Worm (Caenorhabditis elegans) whole organism, L2 larva: ENCODE data around the gene htrl-1.

Experiments
- C34F6.9 ChIP-seq: fragments of 150-350 bp; optimal IDR thresholded peaks from 2 replicates; lab custom pipeline; 2014; ENCODE audit warnings: missing biosample characterization, missing genetic modification characterization
- F13H6.1 ChIP-seq: sonication (generic microtip); optimal IDR thresholded peaks from 2 replicates; lab custom pipeline; 2016; ENCODE audit warnings: missing genetic modification characterization, missing compliant biosample characterization
- R02D3.7 ChIP-seq: fragments of 150-350 bp; optimal IDR thresholded peaks from 2 replicates; lab custom pipeline; 2014; ENCODE audit warnings: missing biosample characterization, missing genetic modification characterization
- Y55F3AM.14 ChIP-seq: fragments of 200-800 bp; sonication (Bioruptor generic); optimal IDR thresholded peaks from 2 replicates; lab custom pipeline; 2018; ENCODE audit warnings: mild to moderate bottlenecking, missing genetic modification characterization, missing compliant biosample characterization
- ZK546.5 ChIP-seq: sonication (generic microtip); optimal IDR thresholded peaks from 2 replicates; lab custom pipeline; 2017; ENCODE audit warnings: missing biosample characterization, missing genetic modification characterization
- alr-1 ChIP-seq: fragments of 150-350 bp; optimal IDR thresholded peaks from 2 replicates; lab custom pipeline; 2014; ENCODE audit warnings: missing biosample characterization, missing genetic modification characterization
- aly-2 ChIP-seq: fragments of 150-350 bp; optimal IDR thresholded peaks from 2 replicates; lab custom pipeline; 2014; ENCODE audit warnings: missing biosample characterization, missing genetic modification characterization
- ama-1 ChIP-seq: fragments of 150-350 bp; optimal IDR thresholded peaks from 2 replicates; lab custom pipeline; 2018; ENCODE audit warnings: inconsistent platforms
- blmp-1 ChIP-seq: sonication (generic microtip); optimal IDR thresholded peaks from 2 replicates; lab custom pipeline; 2017; ENCODE audit warnings: missing genetic modification characterization, mild to moderate bottlenecking, missing compliant biosample characterization, antibody characterized with exemption, moderate library complexity; ENCODE audit not compliant: insufficient read depth
- ceh-16 ChIP-seq: fragments of 150-350 bp; optimal IDR thresholded peaks from 2 replicates; lab custom pipeline; 2014; ENCODE audit warnings: missing biosample characterization, missing genetic modification characterization
- ceh-82 ChIP-seq: fragments of 150-350 bp; optimal IDR thresholded peaks from 2 replicates; lab custom pipeline; 2014; ENCODE audit warnings: missing biosample characterization, missing genetic modification characterization
- crh-2 ChIP-seq: sonication (generic microtip); optimal IDR thresholded peaks from 2 replicates; lab custom pipeline; 2017; ENCODE audit warnings: missing biosample characterization, missing genetic modification characterization
- dmd-4 ChIP-seq: sonication (generic microtip); optimal IDR thresholded peaks from 2 replicates; lab custom pipeline; 2017; ENCODE audit warnings: missing biosample characterization, missing genetic modification characterization
- egl-27 ChIP-seq: sonication (generic microtip); optimal IDR thresholded peaks from 3 replicates; lab custom pipeline; 2017; ENCODE audit warnings: missing biosample characterization, missing genetic modification reagents, missing genetic modification characterization
- elt-1 ChIP-seq: fragments of 150-350 bp; optimal IDR thresholded peaks from 2 replicates; lab custom pipeline; 2014; ENCODE audit warnings: missing biosample characterization, missing genetic modification characterization
- elt-3 ChIP-seq: sonication (generic microtip); optimal IDR thresholded peaks from 2 replicates; lab custom pipeline; 2017; ENCODE audit warnings: missing biosample characterization, missing genetic modification characterization
- fos-1 ChIP-seq: fragments of 150-350 bp; optimal IDR thresholded peaks from 2 replicates; lab custom pipeline; 2014; ENCODE audit warnings: missing biosample characterization, missing genetic modification characterization
- lin-11 ChIP-seq: fragments of 150-350 bp; sonication (generic microtip); optimal IDR thresholded peaks from 2 replicates; lab custom pipeline; 2014; ENCODE audit warnings: missing biosample characterization, missing genetic modification characterization, inconsistent platforms, mixed read lengths
- lin-13 ChIP-seq: fragments of 150-350 bp; optimal IDR thresholded peaks from 2 replicates; lab custom pipeline; 2014; ENCODE audit warnings: missing biosample characterization, missing genetic modification reagents, missing genetic modification characterization
- lin-39 ChIP-seq: fragments of 150-350 bp; optimal IDR thresholded peaks from 2 replicates; lab custom pipeline; 2014; ENCODE audit warnings: missing biosample characterization, missing genetic modification reagents, missing genetic modification characterization
- lsy-2 ChIP-seq, 2 experiments: fragments of 150-350 bp in 1 of 2; sonication (generic microtip) in 1 of 2; optimal IDR thresholded peaks; 2 replicates each; lab custom pipeline; 2014 to 2017; ENCODE audit warnings: missing biosample characterization in 2 of 2, missing genetic modification characterization in 2 of 2
- mab-5 ChIP-seq: fragments of 150-350 bp; optimal IDR thresholded peaks from 2 replicates; lab custom pipeline; 2014; ENCODE audit warnings: missing biosample characterization, missing genetic modification characterization
- mbf-1 ChIP-seq: sonication (generic microtip); optimal IDR thresholded peaks from 2 replicates; lab custom pipeline; 2017; ENCODE audit warnings: missing biosample characterization, missing genetic modification characterization
- mdl-1 ChIP-seq, 2 experiments: fragments of 150-350 bp in 1 of 2; sonication (generic microtip) in 1 of 2; optimal IDR thresholded peaks; 2 replicates each; lab custom pipeline; 2017; ENCODE audit warnings: missing biosample characterization in 2 of 2, missing genetic modification characterization in 2 of 2
- nhr-10 ChIP-seq: sonication (generic microtip); optimal IDR thresholded peaks from 2 replicates; lab custom pipeline; 2017; ENCODE audit warnings: missing biosample characterization, missing genetic modification characterization
- nhr-12 ChIP-seq: fragments of 150-350 bp; optimal IDR thresholded peaks from 2 replicates; lab custom pipeline; 2014; ENCODE audit warnings: missing biosample characterization, missing genetic modification characterization
- nhr-129 ChIP-seq: fragments of 150-350 bp; optimal IDR thresholded peaks from 2 replicates; lab custom pipeline; 2014; ENCODE audit warnings: missing biosample characterization, missing genetic modification characterization
- nhr-21 ChIP-seq: fragments of 150-350 bp; optimal IDR thresholded peaks from 2 replicates; lab custom pipeline; 2014; ENCODE audit warnings: missing biosample characterization, missing genetic modification characterization
- nhr-23 ChIP-seq: fragments of 150-350 bp; optimal IDR thresholded peaks from 2 replicates; lab custom pipeline; 2014; ENCODE audit warnings: missing biosample characterization, missing genetic modification reagents, missing genetic modification characterization
- nhr-237 ChIP-seq: fragments of 150-350 bp; optimal IDR thresholded peaks from 2 replicates; lab custom pipeline; 2014; ENCODE audit warnings: missing biosample characterization, missing genetic modification characterization
- nhr-25 ChIP-seq: fragments of 150-350 bp; sonication (generic microtip); optimal IDR thresholded peaks from 3 replicates; lab custom pipeline; 2014; ENCODE audit warnings: missing biosample characterization, missing genetic modification characterization
- nhr-6 ChIP-seq: fragments of 150-350 bp; optimal IDR thresholded peaks from 2 replicates; lab custom pipeline; 2014; ENCODE audit warnings: missing biosample characterization, missing genetic modification characterization
- nhr-77 ChIP-seq: fragments of 150-350 bp; optimal IDR thresholded peaks from 2 replicates; lab custom pipeline; 2014; ENCODE audit warnings: missing biosample characterization, missing genetic modification characterization
- peb-1 ChIP-seq: fragments of 150-350 bp; optimal IDR thresholded peaks from 2 replicates; lab custom pipeline; 2014; ENCODE audit warnings: missing biosample characterization, missing genetic modification characterization
- sem-4 ChIP-seq: fragments of 150-350 bp; optimal IDR thresholded peaks from 2 replicates; lab custom pipeline; 2014; ENCODE audit warnings: missing biosample characterization, missing genetic modification reagents, missing genetic modification characterization
- skn-1 ChIP-seq: sonication (generic microtip); optimal IDR thresholded peaks from 2 replicates; lab custom pipeline; 2017; ENCODE audit warnings: missing biosample characterization, missing genetic modification characterization
- sma-3 ChIP-seq: sonication (generic microtip); optimal IDR thresholded peaks from 2 replicates; lab custom pipeline; 2016; ENCODE audit warnings: missing genetic modification reagents, missing genetic modification characterization, missing compliant biosample characterization
- sma-9 ChIP-seq, 2 experiments: fragments of 150-350 bp in 1 of 2; sonication (generic microtip) in 1 of 2; optimal IDR thresholded peaks; 2 replicates each; lab custom pipeline; 2014 to 2016; ENCODE audit warnings: missing genetic modification characterization in 2 of 2, mild to moderate bottlenecking in 1 of 2, missing biosample characterization in 1 of 2, missing compliant biosample characterization in 1 of 2, missing genetic modification reagents in 1 of 2, moderate library complexity in 1 of 2
- snpc-4 ChIP-seq: fragments of 150-350 bp; optimal IDR thresholded peaks from 2 replicates; lab custom pipeline; 2014; ENCODE audit warnings: missing biosample characterization, missing genetic modification characterization
- unc-39 ChIP-seq: fragments of 150-350 bp; optimal IDR thresholded peaks from 2 replicates; lab custom pipeline; 2014; ENCODE audit warnings: missing biosample characterization, missing genetic modification characterization
- unc-55 ChIP-seq: fragments of 150-350 bp; sonication (generic microtip); optimal IDR thresholded peaks from 3 replicates; lab custom pipeline; 2014; ENCODE audit warnings: missing biosample characterization, missing genetic modification reagents, missing genetic modification characterization
- unc-62 ChIP-seq: fragments of 150-350 bp; optimal IDR thresholded peaks from 2 replicates; lab custom pipeline; 2014; ENCODE audit warnings: missing biosample characterization, missing genetic modification reagents, missing genetic modification characterization
- zag-1 ChIP-seq: fragments of 150-350 bp; optimal IDR thresholded peaks from 2 replicates; lab custom pipeline; 2014; ENCODE audit warnings: missing biosample characterization, missing genetic modification characterization
- ztf-1 ChIP-seq: fragments of 200-800 bp; sonication (Bioruptor generic); conservative IDR thresholded peaks from 2 replicates; pipeline ENCODE4 v1.3.6; 2022; ENCODE audit warnings: missing genetic modification characterization, missing compliant biosample characterization
- ztf-11 ChIP-seq: sonication (generic microtip); optimal IDR thresholded peaks from 2 replicates; lab custom pipeline; 2017; ENCODE audit warnings: missing biosample characterization, missing genetic modification characterization

htrl-1 gene

ce11 chrV:11536667-11537066, 40.5 kb upstream of the htrl-1 start:
- TF ChIP-seq egl-27 (tag; lab: Kevin White, UChicago) (no peak), C34F6.9 (tag; lab: Kevin White, UChicago) (peak; percentile 14), peb-1 (tag; lab: Kevin White, UChicago) (no peak)

- TF ChIP-seq ztf-11 (tag; lab: Kevin White, UChicago) (no peak), nhr-6 (tag; lab: Kevin White, UChicago) (no peak), elt-3 (tag; lab: Kevin White, UChicago) (no peak), peb-1 (tag; lab: Kevin White, UChicago) (no peak), alr-1 (tag; lab: Kevin White, UChicago) (no peak), blmp-1 (tag; lab: Kevin White, UChicago) (no peak), lsy-2 (tag; optimal IDR thresholded peaks at IDR 0.05; lab: Kevin White, UChicago) (peak in 1 of 2 experiments; percentile 27), fos-1 (peak; percentile 70), crh-2 (tag; lab: Kevin White, UChicago) (peak; percentile 60), sem-4 (tag; lab: Kevin White, UChicago) (peak; percentile 16), nhr-21 (no peak), mab-5 (tag; lab: Kevin White, UChicago) (peak; percentile 19), nhr-10 (tag; lab: Kevin White, UChicago) (no peak), ZK546.5 (tag; lab: Kevin White, UChicago) (no peak), sma-9 (GFP tag; optimal IDR thresholded peaks at IDR 0.05; lab: Kevin White, UChicago) (peak; percentile 68), sma-9 (tag; optimal IDR thresholded peaks at IDR 0.05; lab: Kevin White, UChicago) (no peak), C34F6.9 (tag; lab: Kevin White, UChicago) (peak; percentile 26), nhr-129 (tag; lab: Kevin White, UChicago) (peak; percentile 38), F13H6.1 (tag; lab: Kevin White, UChicago) (peak; percentile 64)
These were observed 39.4 kb upstream of the htrl-1 start for ce11 chrV:11535504-11536062.

ce11 chrV:11534495-11535189, 38.5 kb upstream of the htrl-1 start:
- no peak for TF ChIP-seq R02D3.7 (tag; lab: Kevin White, UChicago)
- no peak for TF ChIP-seq snpc-4
- no peak for TF ChIP-seq nhr-237
- no peak for TF ChIP-seq ceh-16
- TF ChIP-seq lsy-2 (tag; optimal IDR thresholded peaks at IDR 0.05; lab: Kevin White, UChicago), result peak in 1 of 2 experiments; percentile 29
- no peak for TF ChIP-seq mdl-1 (tag; optimal IDR thresholded peaks at IDR 0.05; lab: Kevin White, UChicago)
- no peak for TF ChIP-seq nhr-77 (tag; lab: Kevin White, UChicago)
- TF ChIP-seq blmp-1 (tag; lab: Kevin White, UChicago), result peak; percentile 96
- no peak for TF ChIP-seq aly-2 (tag; lab: Kevin White, UChicago)
- TF ChIP-seq nhr-21, result peak; percentile 56
- no peak for TF ChIP-seq elt-3 (tag; lab: Kevin White, UChicago)
- TF ChIP-seq alr-1 (tag; lab: Kevin White, UChicago), result no peak
- TF ChIP-seq Y55F3AM.14 (GFP tag; lab: Kevin White, UChicago), result no peak
- no peak for TF ChIP-seq lin-13 (GFP tag; lab: Kevin White, UChicago)
- TF ChIP-seq fos-1, result peak; percentile 93
- TF ChIP-seq skn-1, result no peak
- TF ChIP-seq dmd-4, result no peak
- no peak for TF ChIP-seq ztf-1 (GFP tag; lab: Robert Waterston, UW)
- no peak for TF ChIP-seq lin-39 (tag; lab: Kevin White, UChicago)
- TF ChIP-seq unc-55 (GFP tag; lab: Kevin White, UChicago), result no peak
- no peak for TF ChIP-seq ZK546.5 (tag; lab: Kevin White, UChicago)
- no peak for TF ChIP-seq peb-1 (tag; lab: Kevin White, UChicago)
- no peak for TF ChIP-seq ama-1 (lab: Kevin White, UChicago)
- no peak for TF ChIP-seq ceh-82 (tag; lab: Kevin White, UChicago)
- no peak for TF ChIP-seq C34F6.9 (tag; lab: Kevin White, UChicago)
- TF ChIP-seq nhr-6 (tag; lab: Kevin White, UChicago), result no peak
- no peak for TF ChIP-seq nhr-23 (tag; lab: Kevin White, UChicago)
- TF ChIP-seq elt-1 (tag; lab: Kevin White, UChicago), result no peak
- peak; percentile 87 for TF ChIP-seq sma-9 (GFP tag; optimal IDR thresholded peaks at IDR 0.05; lab: Kevin White, UChicago)
- TF ChIP-seq sma-9 (tag; optimal IDR thresholded peaks at IDR 0.05; lab: Kevin White, UChicago), result no peak
- TF ChIP-seq crh-2 (tag; lab: Kevin White, UChicago), result peak; percentile 60
- TF ChIP-seq F13H6.1 (tag; lab: Kevin White, UChicago), result peak; percentile 7
- TF ChIP-seq mbf-1 (tag; lab: Kevin White, UChicago), result no peak
- TF ChIP-seq nhr-10 (tag; lab: Kevin White, UChicago), result no peak
- no peak for TF ChIP-seq unc-62 (GFP tag; lab: Kevin White, UChicago)
- TF ChIP-seq nhr-12 (tag; lab: Kevin White, UChicago), result no peak
- no peak for TF ChIP-seq ztf-11 (tag; lab: Kevin White, UChicago)
- no peak for TF ChIP-seq unc-39 (tag; lab: Kevin White, UChicago)
- TF ChIP-seq sma-3 (GFP tag; lab: Kevin White, UChicago), result peak; percentile 43
- TF ChIP-seq lin-11, result no peak
- TF ChIP-seq nhr-129 (tag; lab: Kevin White, UChicago), result peak; percentile 58
- peak; percentile 50 for TF ChIP-seq nhr-25 (tag; lab: Kevin White, UChicago)
- no peak for TF ChIP-seq zag-1 (tag; lab: Kevin White, UChicago)
